Worm (Caenorhabditis elegans) whole organism, L4 larva: ENCODE results near the gene atl-1.

Experiments
- ZK546.5 ChIP-seq, 2 experiments: sonication (generic microtip); optimal IDR thresholded peaks; 2 replicates each; lab custom pipeline; 2017; ENCODE audit warnings: missing biosample characterization in 2 of 2, missing genetic modification characterization in 2 of 2
- ceh-28 ChIP-seq: fragments of 150-350 bp; optimal IDR thresholded peaks from 2 replicates; lab custom pipeline; 2014; ENCODE audit warnings: missing biosample characterization, missing genetic modification reagents, missing genetic modification characterization
- daf-16 ChIP-seq, 3 experiments: sonication (generic microtip); optimal IDR thresholded peaks; 2 replicates each; lab custom pipeline; 2016 to 2017; ENCODE audit warnings: missing genetic modification characterization in 3 of 3, missing genetic modification reagents in 3 of 3, mild to moderate bottlenecking in 2 of 3, missing compliant biosample characterization in 2 of 3, missing biosample characterization in 1 of 3, moderate library complexity in 1 of 3
- fkh-10 ChIP-seq: fragments of 150-350 bp; optimal IDR thresholded peaks from 2 replicates; lab custom pipeline; 2014; ENCODE audit warnings: missing biosample characterization, missing genetic modification reagents, missing genetic modification characterization
- fos-1 ChIP-seq: fragments of 150-350 bp; optimal IDR thresholded peaks from 2 replicates; lab custom pipeline; 2014; ENCODE audit warnings: missing biosample characterization, missing genetic modification characterization
- lin-39 ChIP-seq: fragments of 150-350 bp; optimal IDR thresholded peaks from 2 replicates; lab custom pipeline; 2014; ENCODE audit warnings: missing biosample characterization, missing genetic modification reagents, missing genetic modification characterization
- lsy-2 ChIP-seq, 2 experiments: fragments of 150-350 bp in 1 of 2; sonication (generic microtip) in 1 of 2; optimal IDR thresholded peaks; 2 replicates each; lab custom pipeline; 2014 to 2017; ENCODE audit warnings: missing biosample characterization in 2 of 2, missing genetic modification characterization in 2 of 2
- madf-9 ChIP-seq: fragments of 200-800 bp; sonication (Bioruptor generic); conservative IDR thresholded peaks from 2 replicates; pipeline ENCODE4 v1.3.6; 2022; ENCODE audit warnings: missing genetic modification reagents, missing genetic modification characterization, missing compliant biosample characterization
- mep-1 ChIP-seq: fragments of 150-350 bp; sonication (generic microtip); optimal IDR thresholded peaks from 3 replicates; lab custom pipeline; 2014; ENCODE audit warnings: missing biosample characterization, missing genetic modification characterization
- nhr-11 ChIP-seq: fragments of 150-350 bp; optimal IDR thresholded peaks from 2 replicates; lab custom pipeline; 2014; ENCODE audit warnings: missing biosample characterization, missing genetic modification characterization
- skn-1 ChIP-seq: fragments of 150-350 bp; optimal IDR thresholded peaks from 2 replicates; lab custom pipeline; 2014; ENCODE audit warnings: missing biosample characterization, missing genetic modification characterization
- tra-1 ChIP-seq: fragments of 200-800 bp; sonication (Bioruptor generic); IDR thresholded peaks from 2 replicates; pipeline ENCODE4 v1.3.6; 2022; ENCODE audit warnings: missing genetic modification reagents, missing genetic modification characterization, missing compliant biosample characterization
- unc-39 ChIP-seq: sonication (generic microtip); optimal IDR thresholded peaks from 2 replicates; lab custom pipeline; 2017; ENCODE audit warnings: missing biosample characterization, missing genetic modification characterization
- vab-7 ChIP-seq: fragments of 200-800 bp; sonication (Bioruptor generic); IDR thresholded peaks from 2 replicates; pipeline ENCODE4 v1.3.6; 2022; ENCODE audit warnings: missing genetic modification reagents, missing genetic modification characterization, missing compliant biosample characterization

DNA sequence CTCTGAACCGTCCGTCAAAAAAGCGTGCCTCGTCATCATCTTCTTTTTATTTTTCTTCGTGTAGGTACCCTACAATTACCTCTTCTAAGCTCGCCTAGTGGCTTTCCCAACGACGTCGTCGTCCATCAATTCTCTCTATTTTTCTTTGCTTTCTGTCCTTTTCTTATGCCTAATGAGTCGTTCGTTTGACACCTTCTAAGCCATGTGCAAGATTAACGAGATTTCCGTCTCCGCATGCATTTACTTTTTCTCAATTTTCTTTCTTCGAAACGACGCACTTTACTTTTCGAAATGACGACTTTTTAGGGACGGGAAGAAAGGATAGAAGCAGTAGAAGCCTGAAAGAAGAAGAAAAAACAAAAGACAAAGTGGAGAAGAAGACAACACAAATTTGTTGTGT is 21.0 kb upstream of the atl-1 start, which contains the start of gene ZK287.1:
- TF ChIP-seq tra-1 (no peak), skn-1 (tag; lab: Kevin White, UChicago) (no peak), mep-1 (tag; lab: Kevin White, UChicago) (no peak), madf-9 (no peak), lsy-2 (tag; optimal IDR thresholded peaks at IDR 0.05; lab: Kevin White, UChicago) (no peak), daf-16 (GFP tag; optimal IDR thresholded peaks at IDR 0.05; lab: Kevin White, UChicago) (no peak), daf-16 (tag; optimal IDR thresholded peaks at IDR 0.05; lab: Kevin White, UChicago) (no peak), vab-7 (GFP tag; lab: Robert Waterston, UW) (no peak), ZK546.5 (tag; optimal IDR thresholded peaks at IDR 0.05; lab: Kevin White, UChicago) (no peak), nhr-11 (no peak), ceh-28 (no peak), unc-39 (tag; lab: Kevin White, UChicago) (no peak), fkh-10 (no peak), lin-39 (no peak), fos-1 (tag; lab: Kevin White, UChicago) (no peak)
